Fruit fly (Drosophila melanogaster): ENCODE data around the gene CG42705.

DNA sequence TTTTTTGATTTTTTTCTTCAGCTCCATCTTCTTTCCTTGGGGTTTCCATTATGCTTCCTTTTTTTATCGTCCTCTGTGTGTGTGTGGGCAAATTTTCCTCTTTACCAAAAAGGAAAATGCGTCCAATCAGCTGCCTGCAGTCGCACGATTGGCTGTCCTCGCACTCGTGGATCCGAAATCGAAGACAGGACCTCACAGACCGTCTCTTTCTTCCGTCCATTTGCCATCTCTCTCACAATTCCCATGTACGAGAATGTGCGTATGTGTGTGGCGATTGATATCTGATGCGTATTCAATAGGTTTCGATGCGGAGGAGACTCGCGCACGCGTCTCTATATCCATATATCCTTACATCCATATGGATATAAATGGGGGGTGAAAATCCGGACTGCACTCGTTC is 45.3 kb upstream of the CG42705 start:
- TF ChIP-seq cyc (GFP tag; optimal IDR thresholded peaks at IDR 0.05) = no peak
- TF ChIP-seq Hr39 (GFP tag; optimal IDR thresholded peaks at IDR 0.05) = no peak
- TF ChIP-seq Hr38 (GFP tag; optimal IDR thresholded peaks at IDR 0.05) = no peak
- TF ChIP-seq OdsH (GFP tag; optimal IDR thresholded peaks at IDR 0.05) = no peak
- TF ChIP-seq salr (GFP tag; optimal IDR thresholded peaks at IDR 0.05) = no peak
- TF ChIP-seq CG16779 (tag; optimal IDR thresholded peaks at IDR 0.05) = no peak
- no peak for TF ChIP-seq fd59A (GFP tag; optimal IDR thresholded peaks at IDR 0.05)
- TF ChIP-seq Sox102F (GFP tag; optimal IDR thresholded peaks at IDR 0.05) = no peak
- no peak for TF ChIP-seq Lpt (GFP tag; optimal IDR thresholded peaks at IDR 0.05)
- TF ChIP-seq Gug (GFP tag; IDR thresholded peaks at IDR 0.05) = no peak
